Worm (Caenorhabditis elegans) whole organism, L4 larva: ENCODE measurements around the gene npr-37.

Experiments
- R02D3.7 ChIP-seq: fragments of 150-350 bp; sonication (generic microtip); optimal IDR thresholded peaks from 3 replicates; lab custom pipeline; 2014; ENCODE audit warnings: missing biosample characterization, missing genetic modification characterization
- Y5F2A.4 ChIP-seq: fragments of 200-800 bp; sonication (Bioruptor generic); optimal IDR thresholded peaks from 2 replicates; lab custom pipeline; 2018; ENCODE audit warnings: mild to moderate bottlenecking, missing genetic modification characterization, missing compliant biosample characterization
- Y75B8A.6 ChIP-seq: fragments of 200-800 bp; sonication (Bioruptor generic); IDR thresholded peaks from 2 replicates; pipeline ENCODE4 v1.3.6; 2022; ENCODE audit warnings: missing genetic modification reagents, missing genetic modification characterization, missing compliant biosample characterization
- aly-2 ChIP-seq: sonication (generic microtip); optimal IDR thresholded peaks from 2 replicates; lab custom pipeline; 2018; ENCODE audit warnings: missing biosample characterization, missing genetic modification characterization
- ceh-82 ChIP-seq: sonication (generic microtip); optimal IDR thresholded peaks from 2 replicates; lab custom pipeline; 2017; ENCODE audit warnings: missing biosample characterization, missing genetic modification characterization
- fos-1 ChIP-seq: fragments of 150-350 bp; optimal IDR thresholded peaks from 2 replicates; lab custom pipeline; 2014; ENCODE audit warnings: missing biosample characterization, missing genetic modification characterization
- lsy-2 ChIP-seq, 2 experiments: fragments of 150-350 bp in 1 of 2; sonication (generic microtip) in 1 of 2; optimal IDR thresholded peaks; 2 replicates each; lab custom pipeline; 2014 to 2017; ENCODE audit warnings: missing biosample characterization in 2 of 2, missing genetic modification characterization in 2 of 2
- nhr-11 ChIP-seq: fragments of 150-350 bp; optimal IDR thresholded peaks from 2 replicates; lab custom pipeline; 2014; ENCODE audit warnings: missing biosample characterization, missing genetic modification characterization
- pha-4 ChIP-seq, 2 experiments: fragments of 150-350 bp in 1 of 2; fragments of 200-800 bp in 1 of 2; sonication (Bioruptor generic) in 1 of 2; IDR thresholded peaks in 1 of 2; optimal IDR thresholded peaks in 1 of 2; 2 replicates each; pipeline versions ENCODE4 v1.3.6 to Lab custom; 2014 to 2022; ENCODE audit warnings: missing genetic modification characterization in 2 of 2, missing genetic modification reagents in 2 of 2, missing biosample characterization in 1 of 2, missing compliant biosample characterization in 1 of 2
- unc-62 ChIP-seq, 3 experiments: fragments of 150-350 bp in 1 of 3; sonication (generic microtip); optimal IDR thresholded peaks in 2 of 3; peaks in 1 of 3; 1 replicate in 1 of 3; 2 replicates in 2 of 3; lab custom pipeline; 2014 to 2017; ENCODE audit warnings: missing biosample characterization in 3 of 3, missing genetic modification characterization in 3 of 3, missing genetic modification reagents in 3 of 3, missing genotype in 1 of 3
- ztf-11 ChIP-seq: fragments of 150-350 bp; optimal IDR thresholded peaks from 2 replicates; lab custom pipeline; 2014; ENCODE audit warnings: missing biosample characterization, missing genetic modification characterization

DNA sequence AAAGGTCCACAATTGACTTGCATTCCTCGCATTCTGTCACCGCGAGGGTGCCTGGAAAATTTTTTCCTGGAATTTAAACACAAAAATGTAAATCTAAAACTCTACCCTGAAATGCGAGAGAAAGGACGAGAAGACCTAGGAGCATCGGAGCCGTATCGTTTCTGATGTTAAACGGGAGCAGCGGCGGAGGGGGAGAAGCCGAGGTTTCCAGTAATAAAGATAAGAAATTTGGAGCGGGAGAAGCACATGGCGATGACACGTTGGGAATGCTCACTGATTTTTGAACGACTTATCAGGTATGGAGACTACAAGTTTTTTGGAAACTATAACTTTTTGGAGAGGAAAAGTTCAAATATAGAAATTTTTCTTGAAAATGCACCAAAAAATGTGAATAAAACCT lies 42.6 kb upstream of the npr-37 start, which contains the start of gene asm-3:
- TF ChIP-seq aly-2 (tag; lab: Kevin White, UChicago) (no peak), R02D3.7 (no peak), Y75B8A.6 (GFP tag; lab: Robert Waterston, UW) (no peak), pha-4 (GFP tag; IDR thresholded peaks at IDR 0.05; lab: Robert Waterston, UW) (no peak), pha-4 (tag; optimal IDR thresholded peaks at IDR 0.05; lab: Kevin White, UChicago) (no peak), Y5F2A.4 (GFP tag; lab: Kevin White, UChicago) (no peak), ztf-11 (no peak), ceh-82 (no peak), unc-62 (GFP tag; optimal IDR thresholded peaks at IDR 0.05 in 1 of 2; lab: Kevin White, UChicago) (no peak), unc-62 (tag; optimal IDR thresholded peaks at IDR 0.05; lab: Kevin White, UChicago) (no peak), fos-1 (no peak), nhr-11 (no peak), lsy-2 (tag; optimal IDR thresholded peaks at IDR 0.05; lab: Kevin White, UChicago) (no peak)
